Worm (Caenorhabditis elegans): Measurements from ENCODE around the gene K02A6.2.
A peak's percentile ranks its signal among the peaks of the same experiment; 100 is the strongest.

The K02A6.2 gene

ce11 chrX:8193213-8193612 lies 31.6 kb downstream of the K02A6.2 start:
- no peak for TF ChIP-seq alr-1 (tag; optimal IDR thresholded peaks at IDR 0.05; ENCODE audit: borderline replicate concordance)
- TF ChIP-seq tlp-1 (tag; optimal IDR thresholded peaks at IDR 0.05) = no peak
- no peak for TF ChIP-seq dpl-1 (GFP tag; optimal IDR thresholded peaks at IDR 0.05)
- no peak for TF ChIP-seq mef-2 (tag; optimal IDR thresholded peaks at IDR 0.05)
- no peak for TF ChIP-seq hpl-2 (GFP tag; optimal IDR thresholded peaks at IDR 0.05)
- TF ChIP-seq skn-1 (tag; optimal IDR thresholded peaks at IDR 0.05) = no peak
- TF ChIP-seq snpc-4 (tag; optimal IDR thresholded peaks at IDR 0.05) = no peak
- TF ChIP-seq hlh-4 (tag; optimal IDR thresholded peaks at IDR 0.05) = no peak
- TF ChIP-seq blmp-1 (tag; optimal IDR thresholded peaks at IDR 0.05) = peak; percentile 29
- TF ChIP-seq elt-2 (tag; optimal IDR thresholded peaks at IDR 0.05) = peak; percentile 44
- TF ChIP-seq fkh-8 (tag; optimal IDR thresholded peaks at IDR 0.05) = no peak
- no peak for TF ChIP-seq fos-1 (tag; optimal IDR thresholded peaks at IDR 0.05)
- TF ChIP-seq C34B4.2 (tag; optimal IDR thresholded peaks at IDR 0.05) = no peak
- no peak for TF ChIP-seq ces-1 (GFP tag; optimal IDR thresholded peaks at IDR 0.05)
- TF ChIP-seq pax-3 (tag; optimal IDR thresholded peaks at IDR 0.05) = no peak
- no peak for TF ChIP-seq nhr-20 (tag; optimal IDR thresholded peaks at IDR 0.05)
- no peak for TF ChIP-seq F16B12.6 (tag; optimal IDR thresholded peaks at IDR 0.05)
- TF ChIP-seq sox-4 (tag; optimal IDR thresholded peaks at IDR 0.05) = no peak
- TF ChIP-seq lin-35 (GFP tag; optimal IDR thresholded peaks at IDR 0.05) = peak in 1 of 2 experiments; percentile 35
- no peak for TF ChIP-seq mdl-1 (tag; optimal IDR thresholded peaks at IDR 0.05)

- no peak for TF ChIP-seq jun-1 (tag; optimal IDR thresholded peaks at IDR 0.05)
- no peak for TF ChIP-seq efl-3 (GFP tag; optimal IDR thresholded peaks at IDR 0.05)
- TF ChIP-seq mep-1 (tag; optimal IDR thresholded peaks at IDR 0.05) = no peak
- no peak for TF ChIP-seq fkh-10 (GFP tag; optimal IDR thresholded peaks at IDR 0.05)
- no peak for TF ChIP-seq unc-130 (tag; optimal IDR thresholded peaks at IDR 0.05)
- TF ChIP-seq lin-14 (GFP tag; optimal IDR thresholded peaks at IDR 0.05) = no peak
- TF ChIP-seq rnt-1 (tag; optimal IDR thresholded peaks at IDR 0.05) = no peak
- no peak for TF ChIP-seq egl-27 (tag; optimal IDR thresholded peaks at IDR 0.05)
- no peak for TF ChIP-seq tlp-1 (tag; optimal IDR thresholded peaks at IDR 0.05)
- no peak for TF ChIP-seq hpl-2 (GFP tag; optimal IDR thresholded peaks at IDR 0.05)
- no peak for TF ChIP-seq dpl-1 (GFP tag; optimal IDR thresholded peaks at IDR 0.05)
- no peak for TF ChIP-seq nhr-84 (tag; optimal IDR thresholded peaks at IDR 0.05)
- TF ChIP-seq hlh-17 (GFP tag; optimal IDR thresholded peaks at IDR 0.05; ENCODE audit: borderline replicate concordance) = no peak
- TF ChIP-seq lin-13 (GFP tag; optimal IDR thresholded peaks at IDR 0.05) = no peak
- no peak for TF ChIP-seq unc-30 (tag; optimal IDR thresholded peaks at IDR 0.05)
- no peak for TF ChIP-seq snu-23 (GFP tag; optimal IDR thresholded peaks at IDR 0.05)
- no peak for TF ChIP-seq xbp-1 (tag; optimal IDR thresholded peaks at IDR 0.05)
Observed at ce11 chrX:8185037-8185436, 39.8 kb downstream of the K02A6.2 start, which contains the start of gene C17H11.5. Gene C17H11.5, minus strand, starts transcription at chrX:8185137.

- TF ChIP-seq nhr-85 (tag) = peak; percentile 10
Observed at ce11 chrX:8181590-8182311, 43.1 kb downstream of the K02A6.2 start, which contains the start of gene C17H11.4. Gene C17H11.4, minus strand, starts transcription at chrX:8181640.

Data from whole organism, L1 larva.